Fruit fly (Drosophila melanogaster) ovary, adult (tissue): Measurements from ENCODE around the gene CG10140.

ENCODE experiments used
- CG17801 ChIP-seq: fragments of 200-800 bp; optimal IDR thresholded peaks from 2 replicates; lab custom pipeline; 2019; ENCODE audit warnings: missing biosample characterization, mild to moderate bottlenecking, missing genetic modification characterization, moderate library complexity; ENCODE audit not compliant: partially characterized antibody

The CG10140 gene

dm6 chr3L:13420212-13420611, 20.1 kb downstream of the CG10140 start:
- TF ChIP-seq CG17801 (GFP tag; lab: Kevin White, UChicago), result no peak

dm6 chr3L:13412886-13413224, 27.4 kb downstream of the CG10140 start:
- TF ChIP-seq CG17801 (GFP tag; lab: Kevin White, UChicago), result no peak

dm6 chr3L:13412200-13412885, 27.9 kb downstream of the CG10140 start, which contains the start of the genes CG10222 and flr:
Gene CG10222 (minus strand): TSS chr3L:13412453.
Gene flr (plus strand): TSS chr3L:13412843.
- TF ChIP-seq CG17801 (GFP tag; lab: Kevin White, UChicago), result no peak

dm6 chr3L:13410999-13411398, 29.3 kb downstream of the CG10140 start:
- no peak for TF ChIP-seq CG17801 (GFP tag; lab: Kevin White, UChicago)

- TF ChIP-seq CG17801 (GFP tag; lab: Kevin White, UChicago), result no peak
These were observed 30.3 kb downstream of the CG10140 start for dm6 chr3L:13409809-13410521.

- no peak for TF ChIP-seq CG17801 (GFP tag; lab: Kevin White, UChicago)
These were observed 33.4 kb downstream of the CG10140 start for dm6 chr3L:13406873-13407272.

- TF ChIP-seq CG17801 (GFP tag; lab: Kevin White, UChicago), result no peak
These were observed 37.0 kb downstream of the CG10140 start for dm6 chr3L:13403141-13403867.

dm6 chr3L:13400872-13401418, 39.3 kb downstream of the CG10140 start, which contains the start of gene sens:
Gene sens (minus strand): TSS chr3L:13401125.
- no peak for TF ChIP-seq CG17801 (GFP tag; lab: Kevin White, UChicago)

dm6 chr3L:13397656-13398055, 42.6 kb downstream of the CG10140 start:
- no peak for TF ChIP-seq CG17801 (GFP tag; lab: Kevin White, UChicago)

dm6 chr3L:13393538-13393937, 46.7 kb downstream of the CG10140 start:
- no peak for TF ChIP-seq CG17801 (GFP tag; lab: Kevin White, UChicago)

- TF ChIP-seq CG17801 (GFP tag; lab: Kevin White, UChicago), result no peak
These were observed 50.4 kb downstream of the CG10140 start, which contains the start of gene Poc1 for dm6 chr3L:13389834-13390233. Gene Poc1 (minus strand): TSS chr3L:13390006.
